Fruit fly (Drosophila melanogaster): ENCODE data around the gene HLH3B.

Gene HLH3B

DNA sequence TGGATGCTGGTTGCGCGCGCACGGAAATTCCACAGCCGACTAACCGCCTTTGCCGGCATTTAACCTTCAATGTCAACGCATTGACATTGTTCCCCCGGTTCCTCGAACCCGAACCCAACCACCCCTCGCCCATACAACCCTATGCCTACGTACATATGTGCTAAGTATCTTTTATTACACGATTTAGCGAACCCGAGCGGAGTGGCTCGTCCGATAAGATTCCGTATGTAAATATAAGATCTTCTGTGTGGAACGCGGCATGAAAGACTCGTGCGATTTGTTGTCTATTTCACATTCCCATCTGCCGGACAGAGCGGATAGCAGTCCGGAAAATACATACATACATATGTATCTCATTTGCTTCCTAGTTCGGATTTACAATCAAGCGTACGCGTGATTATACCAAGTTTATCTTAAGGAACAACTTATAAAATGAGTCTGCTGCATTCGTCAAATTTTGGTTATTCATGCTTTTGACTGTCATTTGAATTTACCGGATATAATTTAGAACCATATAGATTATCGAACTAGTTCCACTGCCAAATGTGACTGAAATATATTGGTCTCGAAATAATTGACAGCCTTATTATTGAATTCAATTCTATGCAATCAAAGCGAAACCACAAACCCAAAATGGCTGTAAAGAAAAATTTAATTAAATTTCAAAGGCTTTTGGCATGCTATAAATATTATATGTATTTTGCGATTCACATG is 26.0 kb upstream of the HLH3B start, which contains the start of gene CG2680:
Gene CG2680 (minus strand): TSS at position 51 of the 714 bp plus-strand sequence.
- TF ChIP-seq Deaf1 (tag; optimal IDR thresholded peaks at IDR 0.05) (peak; percentile 33), Ets97D (GFP tag; optimal IDR thresholded peaks at IDR 0.05) (peak; percentile 41), ERR (GFP tag; optimal IDR thresholded peaks at IDR 0.05) (peak; percentile 39), Dref (GFP tag; IDR thresholded peaks at IDR 0.05) (no peak), CG15601 (tag; optimal IDR thresholded peaks at IDR 0.05) (peak; percentile 55), Med (GFP tag) (peak; percentile 64), sim (GFP tag; IDR thresholded peaks at IDR 0.05) (no peak), kah (GFP tag; optimal IDR thresholded peaks at IDR 0.05) (no peak), CG31441 (GFP tag; IDR thresholded peaks at IDR 0.05) (0 out of 2 replicates have a peak, but pooled peaks have one; percentile 4), crol (GFP tag; IDR thresholded peaks at IDR 0.05) (0 out of 2 replicates have a peak, but pooled peaks have one; percentile 34), stwl (tag; optimal IDR thresholded peaks at IDR 0.05) (peak; percentile 3), CG15514 (GFP tag; optimal IDR thresholded peaks at IDR 0.05) (peak; percentile 98), ap (GFP tag; IDR thresholded peaks at IDR 0.05) (no peak)

DNA sequence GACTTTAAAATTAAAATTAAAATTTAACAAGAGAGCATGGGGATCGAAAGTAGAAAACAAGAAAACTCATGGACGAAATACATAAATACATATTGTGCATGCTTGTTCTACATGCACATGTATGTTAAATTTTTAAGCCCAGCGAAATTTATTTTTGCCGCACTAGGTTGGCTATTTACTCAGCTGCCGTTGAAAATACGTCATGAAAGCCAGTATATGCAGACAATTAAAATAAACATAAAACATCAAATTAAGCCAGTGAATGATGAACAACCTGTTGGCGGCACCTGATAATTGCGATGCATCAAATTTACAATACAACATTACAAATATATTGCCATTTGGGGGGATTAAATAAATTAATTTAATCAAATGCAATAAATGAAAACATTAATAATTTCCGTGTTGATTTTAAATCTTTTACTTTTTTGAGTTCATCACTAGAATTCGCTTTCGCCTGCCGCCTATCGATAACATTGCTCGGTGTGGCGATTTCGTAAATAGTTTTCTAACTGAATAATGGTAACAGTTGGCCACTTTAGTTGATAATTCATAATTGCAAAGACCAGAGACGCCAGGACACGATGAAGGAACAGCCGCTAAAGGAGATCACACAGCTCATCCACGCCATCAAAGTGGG is 22.7 kb upstream of the HLH3B start, which contains the start of gene eIF2Bbeta:
Gene eIF2Bbeta (plus strand): TSS at position 438 of the 640 bp plus-strand sequence.
- TF ChIP-seq pan (optimal IDR thresholded peaks at IDR 0.05) (no peak), pan (GFP tag; optimal IDR thresholded peaks at IDR 0.05 in 1 of 2, IDR thresholded peaks at IDR 0.05 in 1 of 2) (peak in 1 of 2 experiments; percentile 9), esg (GFP tag; conservative IDR thresholded peaks at IDR 0.05) (0 out of 2 replicates have a peak, but pooled peaks have one; percentile 14), HLH3B (GFP tag; IDR thresholded peaks at IDR 0.05) (no peak), Myb (GFP tag; optimal IDR thresholded peaks at IDR 0.05) (peak; percentile 3), Sox100B (GFP tag; optimal IDR thresholded peaks at IDR 0.05) (no peak), HLH4C (GFP tag; IDR thresholded peaks at IDR 0.05; ENCODE audit: partially characterized antibody) (0 out of 3 replicates have a peak, but pooled peaks have one; percentile 16), gfzf (GFP tag; optimal IDR thresholded peaks at IDR 0.05) (peak; percentile 31), mirr (GFP tag; optimal IDR thresholded peaks at IDR 0.05) (no peak), sens (GFP tag) (no peak), Ets65A (GFP tag) (peak; percentile 64), Rfx (GFP tag; IDR thresholded peaks at IDR 0.05) (0 out of 2 replicates have a peak, but pooled peaks have one; percentile 16), sna (GFP tag; IDR thresholded peaks at IDR 0.05; ENCODE audit: partially characterized antibody) (peak; percentile 17; the same call in 1 of the 2 replicates), Dll (GFP tag; IDR thresholded peaks at IDR 0.05; ENCODE audit: partially characterized antibody) (0 out of 4 replicates have a peak, but pooled peaks have one; percentile 30), nmo (GFP tag; optimal IDR thresholded peaks at IDR 0.05) (no peak), MBD-R2 (GFP tag; IDR thresholded peaks at IDR 0.05) (peak; percentile 44; the same call in 1 of the 2 replicates), MESR4 (GFP tag; optimal IDR thresholded peaks at IDR 0.05) (peak; percentile 56), lola (GFP tag; optimal IDR thresholded peaks at IDR 0.05) (no peak), crp (GFP tag; optimal IDR thresholded peaks at IDR 0.05) (no peak), CG13296 (GFP tag; optimal IDR thresholded peaks at IDR 0.05) (no peak), CG6272 (GFP tag; IDR thresholded peaks at IDR 0.05) (no peak), CG1603 (tag; optimal IDR thresholded peaks at IDR 0.05) (peak; percentile 5), gt (GFP tag; IDR thresholded peaks at IDR 0.05) (no peak), pzg (GFP tag; optimal IDR thresholded peaks at IDR 0.05) (peak; percentile 4), Sry-β (GFP tag; optimal IDR thresholded peaks at IDR 0.05) (peak; percentile 87), CG4854 (GFP tag; optimal IDR thresholded peaks at IDR 0.05) (no peak), vfl (GFP tag; optimal IDR thresholded peaks at IDR 0.05) (no peak), CG8290 (GFP tag; optimal IDR thresholded peaks at IDR 0.05) (no peak), CG8290 (tag; optimal IDR thresholded peaks at IDR 0.05) (peak in 1 of 2 experiments; percentile 15), row (GFP tag; IDR thresholded peaks at IDR 0.05) (peak; percentile 46; the same call in 1 of the 3 replicates), pum (GFP tag; optimal IDR thresholded peaks at IDR 0.05) (no peak), CG10267 (tag; optimal IDR thresholded peaks at IDR 0.05) (no peak), Dref (GFP tag; IDR thresholded peaks at IDR 0.05) (peak; percentile 62), CG17361 (GFP tag; IDR thresholded peaks at IDR 0.05) (no peak)
